Fruit fly (Drosophila melanogaster) whole organism, embryonic: ENCODE results near the gene Lip2.

Source experiments
- BEAF-32 ChIP-seq: fragments of 200-800 bp; sonication (Bioruptor generic); optimal IDR thresholded peaks from 3 replicates; lab custom pipeline; 2017; ENCODE audit warnings: missing biosample characterization, missing genetic modification characterization, mild to moderate bottlenecking, moderate library complexity, missing genetic modification reagents
- CG10147 ChIP-seq: fragments of 200-800 bp; sonication (Bioruptor generic); optimal IDR thresholded peaks from 2 replicates; lab custom pipeline; 2019; ENCODE audit warnings: missing biosample characterization, mild to moderate bottlenecking, missing genetic modification characterization, moderate library complexity
- CG11247 ChIP-seq: fragments of 200-800 bp; sonication (Bioruptor generic); IDR thresholded peaks from 2 replicates; pipeline ENCODE4 v1.3.6; 2022; ENCODE audit warnings: missing biosample characterization, missing genetic modification characterization
- CG11696 ChIP-seq: fragments of 200-800 bp; sonication (Bioruptor generic); IDR thresholded peaks from 2 replicates; pipeline ENCODE4 v1.3.6; 2022; ENCODE audit warnings: missing biosample characterization, missing genetic modification characterization
- CG12236 ChIP-seq: fragments of 200-800 bp; sonication (Bioruptor generic); optimal IDR thresholded peaks from 2 replicates; lab custom pipeline; 2016; ENCODE audit warnings: missing biosample characterization, missing genetic modification characterization
- CG13123 ChIP-seq: fragments of 200-800 bp; sonication (Bioruptor generic); optimal IDR thresholded peaks from 2 replicates; lab custom pipeline; 2016; ENCODE audit warnings: missing biosample characterization, missing genetic modification characterization
- CG13287 ChIP-seq: fragments of 200-800 bp; sonication (Bioruptor generic); IDR thresholded peaks from 2 replicates; pipeline ENCODE4 v1.3.6; 2022; ENCODE audit warnings: missing biosample characterization, missing genetic modification characterization; ENCODE audit not compliant: partially characterized antibody
- CG15011 ChIP-seq: fragments of 200-800 bp; sonication (Bioruptor generic); optimal IDR thresholded peaks from 3 replicates; lab custom pipeline; 2018; ENCODE audit warnings: missing biosample characterization, mild to moderate bottlenecking, missing genetic modification characterization
- CG18011 ChIP-seq: fragments of 200-800 bp; sonication (Bioruptor generic); optimal IDR thresholded peaks from 2 replicates; lab custom pipeline; 2017; ENCODE audit warnings: missing biosample characterization, missing genetic modification characterization, mild to moderate bottlenecking, moderate library complexity, missing genotype
- CG31388 ChIP-seq: fragments of 200-800 bp; sonication (Bioruptor generic); optimal IDR thresholded peaks from 2 replicates; lab custom pipeline; 2016; ENCODE audit warnings: missing biosample characterization, missing genetic modification characterization
- CG31441 ChIP-seq: fragments of 200-800 bp; sonication (Bioruptor generic); IDR thresholded peaks from 2 replicates; pipeline ENCODE4 v1.3.6; 2022; ENCODE audit warnings: missing biosample characterization, missing genetic modification characterization
- CG32772 ChIP-seq: fragments of 200-800 bp; sonication (Bioruptor generic); IDR thresholded peaks from 2 replicates; pipeline ENCODE4 v1.3.6; 2022; ENCODE audit warnings: missing biosample characterization, missing genetic modification characterization
- CG33557 ChIP-seq: fragments of 200-800 bp; sonication (Bioruptor generic); optimal IDR thresholded peaks from 2 replicates; lab custom pipeline; 2019; ENCODE audit warnings: missing biosample characterization, mild to moderate bottlenecking, missing genetic modification characterization, moderate library complexity
- CG34376 ChIP-seq: fragments of 200-800 bp; sonication (Bioruptor generic); optimal IDR thresholded peaks from 2 replicates; lab custom pipeline; 2018; ENCODE audit warnings: missing biosample characterization, mild to moderate bottlenecking, missing genetic modification characterization
- CG3838 ChIP-seq: fragments of 200-800 bp; sonication (Bioruptor generic); optimal IDR thresholded peaks from 3 replicates; lab custom pipeline; 2016; ENCODE audit warnings: missing biosample characterization, missing genetic modification characterization
- CG4282 ChIP-seq: fragments of 200-800 bp; sonication (Bioruptor generic); optimal IDR thresholded peaks from 2 replicates; lab custom pipeline; 2016; ENCODE audit warnings: missing biosample characterization, missing genetic modification characterization
- CG4328 ChIP-seq: fragments of 200-800 bp; sonication (Bioruptor generic); optimal IDR thresholded peaks from 3 replicates; lab custom pipeline; 2017; ENCODE audit warnings: missing biosample characterization, missing genetic modification reagents, missing genetic modification characterization
- CG5245 ChIP-seq: fragments of 200-800 bp; sonication (Bioruptor generic); optimal IDR thresholded peaks from 3 replicates; lab custom pipeline; 2016; ENCODE audit warnings: missing biosample characterization, missing genetic modification characterization
- CG6254 ChIP-seq: fragments of 200-800 bp; sonication (Bioruptor generic); optimal IDR thresholded peaks from 3 replicates; lab custom pipeline; 2017; ENCODE audit warnings: mild to moderate bottlenecking, missing biosample characterization, missing genetic modification reagents, missing genetic modification characterization
- CG7745 ChIP-seq: fragments of 200-800 bp; sonication (Bioruptor generic); optimal IDR thresholded peaks from 2 replicates; lab custom pipeline; 2018; ENCODE audit warnings: missing biosample characterization, mild to moderate bottlenecking, missing genetic modification characterization, moderate library complexity
- CG8478 ChIP-seq: fragments of >200 bp; optimal IDR thresholded peaks from 2 replicates; lab custom pipeline; 2018
- CG9215 ChIP-seq: fragments of 200-800 bp; sonication (Bioruptor generic); IDR thresholded peaks from 2 replicates; pipeline ENCODE4 v1.3.6; 2022; ENCODE audit warnings: missing biosample characterization, missing genetic modification characterization
- CG9727 ChIP-seq: fragments of 200-800 bp; sonication (Bioruptor generic); optimal IDR thresholded peaks from 3 replicates; lab custom pipeline; 2017; ENCODE audit warnings: missing biosample characterization, mild to moderate bottlenecking, missing genetic modification characterization
- D19A ChIP-seq: fragments of 200-800 bp; optimal IDR thresholded peaks from 3 replicates; lab custom pipeline; 2019; ENCODE audit warnings: missing biosample characterization, mild to moderate bottlenecking, missing genetic modification characterization, moderate library complexity
- Dip3 ChIP-seq: fragments of 200-800 bp; sonication (Bioruptor generic); optimal IDR thresholded peaks from 3 replicates; lab custom pipeline; 2016; ENCODE audit warnings: missing biosample characterization, missing genetic modification characterization
- Dll ChIP-seq: fragments of 200-800 bp; sonication (Bioruptor generic); IDR thresholded peaks from 4 replicates; pipeline ENCODE4 v1.3.6; 2022; ENCODE audit warnings: missing biosample characterization, missing genetic modification characterization; ENCODE audit not compliant: partially characterized antibody
- ERR ChIP-seq: fragments of 200-800 bp; sonication (Bioruptor generic); optimal IDR thresholded peaks from 2 replicates; lab custom pipeline; 2016; ENCODE audit warnings: missing biosample characterization, missing genetic modification characterization
- H2.0 ChIP-seq: fragments of 200-800 bp; sonication (Bioruptor generic); IDR thresholded peaks from 2 replicates; pipeline ENCODE4 v1.3.6; 2022; ENCODE audit warnings: missing biosample characterization, missing genetic modification characterization
- HHEX ChIP-seq: fragments of 200-800 bp; sonication (Bioruptor generic); optimal IDR thresholded peaks from 3 replicates; lab custom pipeline; 2017; ENCODE audit warnings: missing biosample characterization, mild to moderate bottlenecking, missing genetic modification characterization, missing genetic modification reagents
- HLHmδ ChIP-seq: fragments of 200-800 bp; sonication (Bioruptor generic); optimal IDR thresholded peaks from 2 replicates; lab custom pipeline; 2018; ENCODE audit warnings: missing biosample characterization, mild to moderate bottlenecking, missing genetic modification characterization, moderate library complexity
- Nf-YB ChIP-seq: fragments of 200-800 bp; sonication (Bioruptor generic); optimal IDR thresholded peaks from 3 replicates; lab custom pipeline; 2019; ENCODE audit warnings: missing biosample characterization, mild to moderate bottlenecking, missing genetic modification characterization, moderate library complexity
- Scr ChIP-seq: fragments of 200-800 bp; sonication (Bioruptor generic); IDR thresholded peaks from 2 replicates; pipeline ENCODE4 v1.3.6; 2022; ENCODE audit warnings: missing biosample characterization, missing genetic modification characterization; ENCODE audit not compliant: partially characterized antibody
- Sin3A ChIP-seq: fragments of >200 bp; optimal IDR thresholded peaks from 2 replicates; lab custom pipeline; 2018
- aop ChIP-seq: fragments of 200-800 bp; sonication (Bioruptor generic); IDR thresholded peaks from 2 replicates; pipeline ENCODE4 v1.3.6; 2022; ENCODE audit warnings: missing biosample characterization, missing genetic modification characterization
- bigmax ChIP-seq: fragments of 200-800 bp; sonication (Bioruptor generic); optimal IDR thresholded peaks from 2 replicates; lab custom pipeline; 2018; ENCODE audit warnings: missing biosample characterization, mild to moderate bottlenecking, missing genetic modification characterization
- btn ChIP-seq: fragments of 200-800 bp; sonication (Bioruptor generic); optimal IDR thresholded peaks from 2 replicates; lab custom pipeline; 2016; ENCODE audit warnings: missing biosample characterization, missing genetic modification characterization
- crol ChIP-seq: fragments of 200-800 bp; sonication (Bioruptor generic); IDR thresholded peaks from 2 replicates; pipeline ENCODE4 v1.3.6; 2022; ENCODE audit warnings: missing biosample characterization, missing genetic modification characterization
- dati ChIP-seq: fragments of 200-800 bp; sonication (Bioruptor generic); IDR thresholded peaks from 2 replicates; pipeline ENCODE4 v1.3.6; 2022; ENCODE audit warnings: missing biosample characterization, missing genetic modification characterization
- en ChIP-seq: fragments of 200-800 bp; sonication (Bioruptor generic); optimal IDR thresholded peaks from 2 replicates; lab custom pipeline; 2016; ENCODE audit warnings: missing biosample characterization, missing genetic modification characterization
- eyg ChIP-seq: fragments of 200-800 bp; sonication (Bioruptor generic); optimal IDR thresholded peaks from 3 replicates; lab custom pipeline; 2016; ENCODE audit warnings: missing biosample characterization, missing genetic modification characterization
- gem ChIP-seq: fragments of 200-800 bp; sonication (Bioruptor generic); optimal IDR thresholded peaks from 2 replicates; lab custom pipeline; 2019; ENCODE audit warnings: missing biosample characterization, mild to moderate bottlenecking, missing genetic modification characterization, moderate library complexity
- gsb-n ChIP-seq: fragments of 200-800 bp; sonication (Bioruptor generic); optimal IDR thresholded peaks from 3 replicates; lab custom pipeline; 2018; ENCODE audit warnings: missing biosample characterization, mild to moderate bottlenecking, missing genetic modification characterization
- jing ChIP-seq: fragments of 200-800 bp; sonication (Bioruptor generic); optimal IDR thresholded peaks from 2 replicates; lab custom pipeline; 2018; ENCODE audit warnings: missing biosample characterization, mild to moderate bottlenecking, missing genetic modification characterization
- maf-S ChIP-seq: fragments of 200-800 bp; sonication (Bioruptor generic); optimal IDR thresholded peaks from 2 replicates; lab custom pipeline; 2016; ENCODE audit warnings: missing biosample characterization, missing genetic modification characterization
- nau ChIP-seq: fragments of 200-800 bp; sonication (Bioruptor generic); optimal IDR thresholded peaks from 3 replicates; lab custom pipeline; 2017; ENCODE audit warnings: missing biosample characterization, mild to moderate bottlenecking, missing genetic modification characterization, missing genetic modification reagents
- otp ChIP-seq: fragments of 200-800 bp; sonication (Bioruptor generic); IDR thresholded peaks from 3 replicates; pipeline ENCODE4, ENCODE4 v1.3.6; 2022; ENCODE audit warnings: missing biosample characterization, missing genetic modification characterization
- peb ChIP-seq: fragments of 200-800 bp; sonication (Bioruptor generic); IDR thresholded peaks from 2 replicates; pipeline ENCODE4 v1.3.6; 2022; ENCODE audit warnings: missing biosample characterization, missing genetic modification characterization
- pfk ChIP-seq: fragments of 200-800 bp; sonication (Bioruptor generic); optimal IDR thresholded peaks from 2 replicates; lab custom pipeline; 2018; ENCODE audit warnings: missing biosample characterization, mild to moderate bottlenecking, missing genetic modification characterization, moderate library complexity
- sd ChIP-seq: fragments of 200-800 bp; sonication (Bioruptor generic); optimal IDR thresholded peaks from 3 replicates; lab custom pipeline; 2018; ENCODE audit warnings: missing biosample characterization, mild to moderate bottlenecking, missing genetic modification characterization, moderate library complexity
- sima ChIP-seq: fragments of 200-800 bp; sonication (Bioruptor generic); optimal IDR thresholded peaks from 2 replicates; lab custom pipeline; 2016; ENCODE audit warnings: missing biosample characterization, missing genetic modification characterization
- so ChIP-seq: fragments of 200-800 bp; sonication (Bioruptor generic); IDR thresholded peaks from 3 replicates; pipeline ENCODE4 v1.3.6; 2022; ENCODE audit warnings: missing biosample characterization, missing genetic modification characterization
- sqz ChIP-seq: fragments of 200-800 bp; sonication (Bioruptor generic); optimal IDR thresholded peaks from 3 replicates; lab custom pipeline; 2018; ENCODE audit warnings: missing biosample characterization, mild to moderate bottlenecking, missing genetic modification characterization

Lip2 gene

DNA sequence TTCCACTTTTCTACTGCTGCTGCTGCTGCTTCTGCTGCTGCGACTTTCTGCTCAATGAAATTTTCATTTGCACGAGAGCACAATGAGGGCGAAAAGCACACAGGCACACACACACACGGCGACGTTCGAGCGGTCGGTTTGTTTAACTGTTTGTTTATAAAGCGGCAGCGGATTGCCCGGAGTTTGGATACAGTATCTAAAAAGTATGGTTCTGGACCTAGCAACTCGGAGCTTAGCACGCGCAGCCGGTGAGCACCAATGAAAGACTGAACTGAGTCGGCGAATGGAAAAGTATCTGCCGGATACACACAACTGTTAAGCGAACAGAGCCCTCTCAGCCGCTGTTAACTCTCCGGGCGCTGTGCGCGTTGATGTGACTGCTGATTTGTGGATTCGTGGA, 46.8 kb upstream of the Lip2 start, which contains the start of gene CG17124 (continued):
- TF ChIP-seq CG4328 (no peak), bigmax (peak; percentile 10), CG33557 (GFP tag; lab: Kevin White, UChicago) (peak; percentile 1), btn (GFP tag; lab: Kevin White, UChicago) (no peak), CG10147 (peak; percentile 34), CG32772 (GFP tag; lab: Robert Waterston, UW) (no peak), D19A (tag; lab: Kevin White, UChicago) (no peak), CG31441 (GFP tag; lab: Robert Waterston, UW) (no peak), CG13287 (GFP tag; lab: Robert Waterston, UW) (peak; percentile 55; the same call in 1 of the 2 replicates), en (no peak), crol (GFP tag; lab: Robert Waterston, UW) (no peak), CG15011 (GFP tag; lab: Kevin White, UChicago) (no peak), sqz (GFP tag; lab: Kevin White, UChicago) (no peak), CG13123 (no peak), CG11696 (no peak), CG11247 (GFP tag; lab: Robert Waterston, UW) (0 out of 2 replicates have a peak, but pooled peaks have one; percentile 30), jing (no peak), CG6254 (GFP tag; lab: Kevin White, UChicago) (no peak), CG34376 (GFP tag; lab: Kevin White, UChicago) (peak; percentile 57), HHEX (GFP tag; lab: Kevin White, UChicago) (peak; percentile 40), CG7745 (no peak), Dip3 (GFP tag; lab: Kevin White, UChicago) (no peak), CG5245 (GFP tag; lab: Kevin White, UChicago) (no peak), sd (peak; percentile 30), BEAF-32 (GFP tag; lab: Kevin White, UChicago) (no peak), eyg (peak; percentile 7), nau (GFP tag; lab: Kevin White, UChicago) (peak; percentile 54), maf-S (no peak), gsb-n (tag; lab: Kevin White, UChicago) (no peak), CG18011 (no peak), CG31388 (no peak), so (GFP tag; lab: Robert Waterston, UW) (no peak), Dll (no peak), Scr (GFP tag; lab: Robert Waterston, UW) (peak; percentile 33; the same call in 1 of the 2 replicates), CG9727 (GFP tag; lab: Kevin White, UChicago) (no peak), CG9215 (GFP tag; lab: Robert Waterston, UW) (no peak), CG12236 (GFP tag; lab: Kevin White, UChicago) (no peak), aop (no peak), dati (GFP tag; lab: Robert Waterston, UW) (no peak), sima (no peak), Nf-YB (GFP tag; lab: Kevin White, UChicago) (no peak), CG3838 (GFP tag; lab: Kevin White, UChicago) (no peak), HLHmδ (GFP tag; lab: Kevin White, UChicago) (peak; percentile 71), CG4282 (no peak), CG8478 (lab: Kevin White, UChicago) (no peak), H2.0 (GFP tag; lab: Robert Waterston, UW) (no peak), pfk (no peak), ERR (peak; percentile 12), peb (GFP tag; lab: Robert Waterston, UW) (no peak), Sin3A (lab: Kevin White, UChicago) (no peak), gem (no peak), otp (GFP tag; lab: Robert Waterston, UW) (0 out of 3 replicates have a peak, but pooled peaks have one; percentile 46)
